Fruit fly (Drosophila melanogaster) whole organism: Measurements from ENCODE around the gene Trs20.

ENCODE experiments used
- EcR ChIP-seq, 2 experiments: fragments of >200 bp; optimal IDR thresholded peaks; 2 replicates each; lab custom pipeline; 2017; ENCODE audit warnings: missing biosample characterization in 2 of 2, missing genetic modification characterization in 2 of 2, missing genetic modification reagents in 2 of 2
- psq ChIP-seq: fragments of >200 bp; optimal IDR thresholded peaks from 2 replicates; lab custom pipeline; 2017
- usp ChIP-seq: fragments of >200 bp; optimal IDR thresholded peaks from 2 replicates; lab custom pipeline; 2017; ENCODE audit warnings: missing biosample characterization, missing genetic modification characterization, mixed read lengths

dm6 chr3L:16131264-16132066, at the start of gene Trs20, which contains the start of gene elg1:
- TF ChIP-seq EcR (GFP tag; optimal IDR thresholded peaks at IDR 0.05; lab: Kevin White, UChicago) = no peak
- TF ChIP-seq usp = no peak
- TF ChIP-seq psq (lab: Kevin White, UChicago) = no peak
